Worm (Caenorhabditis elegans) whole organism, L4 larva: ENCODE data around the gene C11G6.2.

ENCODE experiments used
- D1046.2 ChIP-seq: fragments of 200-800 bp; sonication (Bioruptor generic); IDR thresholded peaks from 2 replicates; pipeline ENCODE4 v1.3.6; 2022; ENCODE audit warnings: missing genetic modification characterization, missing compliant biosample characterization
- Y75B8A.6 ChIP-seq: fragments of 200-800 bp; sonication (Bioruptor generic); IDR thresholded peaks from 2 replicates; pipeline ENCODE4 v1.3.6; 2022; ENCODE audit warnings: missing genetic modification reagents, missing genetic modification characterization, missing compliant biosample characterization
- ZK546.5 ChIP-seq, 2 experiments: sonication (generic microtip); optimal IDR thresholded peaks; 2 replicates each; lab custom pipeline; 2017; ENCODE audit warnings: missing biosample characterization in 2 of 2, missing genetic modification characterization in 2 of 2
- arid-1 ChIP-seq: fragments of 200-800 bp; sonication (Bioruptor generic); conservative IDR thresholded peaks from 2 replicates; pipeline ENCODE4 v1.3.6; 2022; ENCODE audit warnings: missing genetic modification reagents, missing genetic modification characterization, missing compliant biosample characterization
- ceh-20 ChIP-seq: fragments of 200-800 bp; sonication (Bioruptor generic); IDR thresholded peaks from 2 replicates; pipeline ENCODE4 v1.3.6; 2022; ENCODE audit warnings: missing genetic modification reagents, missing genetic modification characterization, missing compliant biosample characterization
- daf-16 ChIP-seq, 3 experiments: sonication (generic microtip); optimal IDR thresholded peaks; 2 replicates each; lab custom pipeline; 2016 to 2017; ENCODE audit warnings: missing genetic modification characterization in 3 of 3, missing genetic modification reagents in 3 of 3, mild to moderate bottlenecking in 2 of 3, missing compliant biosample characterization in 2 of 3, missing biosample characterization in 1 of 3, moderate library complexity in 1 of 3
- duxl-1 ChIP-seq: sonication (generic microtip); optimal IDR thresholded peaks from 2 replicates; lab custom pipeline; 2016; ENCODE audit warnings: mild to moderate bottlenecking, missing genetic modification characterization, moderate library complexity, missing compliant biosample characterization; ENCODE audit not compliant: poor library complexity
- fkh-10 ChIP-seq: fragments of 150-350 bp; optimal IDR thresholded peaks from 2 replicates; lab custom pipeline; 2014; ENCODE audit warnings: missing biosample characterization, missing genetic modification reagents, missing genetic modification characterization
- fos-1 ChIP-seq: fragments of 150-350 bp; optimal IDR thresholded peaks from 2 replicates; lab custom pipeline; 2014; ENCODE audit warnings: missing biosample characterization, missing genetic modification characterization
- hlh-11 ChIP-seq: fragments of 200-800 bp; sonication (Bioruptor generic); optimal IDR thresholded peaks from 2 replicates; lab custom pipeline; 2018; ENCODE audit warnings: mild to moderate bottlenecking, missing genetic modification characterization, missing compliant biosample characterization
- jun-1 ChIP-seq: fragments of 150-350 bp; optimal IDR thresholded peaks from 2 replicates; lab custom pipeline; 2014; ENCODE audit warnings: missing biosample characterization, missing genetic modification reagents, missing genetic modification characterization
- lin-1 ChIP-seq: fragments of 200-800 bp; sonication (Bioruptor generic); IDR thresholded peaks from 2 replicates; pipeline ENCODE4 v1.3.6; 2022; ENCODE audit warnings: missing genetic modification reagents, missing genetic modification characterization, missing compliant biosample characterization
- mdl-1 ChIP-seq, 2 experiments: fragments of 150-350 bp in 1 of 2; sonication (generic microtip) in 1 of 2; optimal IDR thresholded peaks; 2 replicates each; lab custom pipeline; 2014 to 2017; ENCODE audit warnings: missing biosample characterization in 2 of 2, missing genetic modification characterization in 2 of 2
- nhr-10 ChIP-seq: fragments of 150-350 bp; optimal IDR thresholded peaks from 2 replicates; lab custom pipeline; 2014; ENCODE audit warnings: missing biosample characterization, missing genetic modification characterization
- nhr-111 ChIP-seq: fragments of 200-800 bp; sonication (Bioruptor generic); optimal IDR thresholded peaks from 2 replicates; lab custom pipeline; 2018; ENCODE audit warnings: mild to moderate bottlenecking, missing genetic modification characterization, missing compliant biosample characterization
- nhr-237 ChIP-seq: sonication (generic microtip); optimal IDR thresholded peaks from 2 replicates; lab custom pipeline; 2017; ENCODE audit warnings: missing biosample characterization, missing genetic modification characterization
- nhr-28 ChIP-seq: fragments of 150-350 bp; optimal IDR thresholded peaks from 2 replicates; lab custom pipeline; 2014; ENCODE audit warnings: missing biosample characterization, missing genetic modification characterization
- pha-4 ChIP-seq, 2 experiments: fragments of 150-350 bp in 1 of 2; fragments of 200-800 bp in 1 of 2; sonication (Bioruptor generic) in 1 of 2; IDR thresholded peaks in 1 of 2; optimal IDR thresholded peaks in 1 of 2; 2 replicates each; pipeline versions ENCODE4 v1.3.6 to Lab custom; 2014 to 2022; ENCODE audit warnings: missing genetic modification characterization in 2 of 2, missing genetic modification reagents in 2 of 2, missing biosample characterization in 1 of 2, missing compliant biosample characterization in 1 of 2
- set-16 ChIP-seq: fragments of 200-800 bp; sonication (Bioruptor generic); IDR thresholded peaks from 2 replicates; pipeline ENCODE4 v1.3.6; 2022; ENCODE audit warnings: missing genetic modification reagents, missing genetic modification characterization, missing compliant biosample characterization
- snpc-1.2 ChIP-seq: fragments of 200-800 bp; sonication (Bioruptor generic); IDR thresholded peaks from 2 replicates; pipeline ENCODE4 v1.3.6; 2022; ENCODE audit warnings: missing genetic modification reagents, missing genetic modification characterization, missing compliant biosample characterization
- tag-97 ChIP-seq: fragments of 200-800 bp; sonication (Bioruptor generic); IDR thresholded peaks from 2 replicates; pipeline ENCODE4 v1.3.6; 2022; ENCODE audit warnings: missing genetic modification characterization, missing compliant biosample characterization
- tra-1 ChIP-seq: fragments of 200-800 bp; sonication (Bioruptor generic); IDR thresholded peaks from 2 replicates; pipeline ENCODE4 v1.3.6; 2022; ENCODE audit warnings: missing genetic modification reagents, missing genetic modification characterization, missing compliant biosample characterization
- unc-62 ChIP-seq, 3 experiments: fragments of 150-350 bp in 1 of 3; sonication (generic microtip); optimal IDR thresholded peaks in 2 of 3; peaks in 1 of 3; 1 replicate in 1 of 3; 2 replicates in 2 of 3; lab custom pipeline; 2014 to 2017; ENCODE audit warnings: missing biosample characterization in 3 of 3, missing genetic modification characterization in 3 of 3, missing genetic modification reagents in 3 of 3, missing genotype in 1 of 3
- zfp-3 ChIP-seq: fragments of 200-800 bp; sonication (Bioruptor generic); conservative IDR thresholded peaks from 2 replicates; pipeline ENCODE4 v1.3.6; 2022; ENCODE audit warnings: missing genetic modification reagents, missing genetic modification characterization, missing compliant biosample characterization

The C11G6.2 gene

DNA sequence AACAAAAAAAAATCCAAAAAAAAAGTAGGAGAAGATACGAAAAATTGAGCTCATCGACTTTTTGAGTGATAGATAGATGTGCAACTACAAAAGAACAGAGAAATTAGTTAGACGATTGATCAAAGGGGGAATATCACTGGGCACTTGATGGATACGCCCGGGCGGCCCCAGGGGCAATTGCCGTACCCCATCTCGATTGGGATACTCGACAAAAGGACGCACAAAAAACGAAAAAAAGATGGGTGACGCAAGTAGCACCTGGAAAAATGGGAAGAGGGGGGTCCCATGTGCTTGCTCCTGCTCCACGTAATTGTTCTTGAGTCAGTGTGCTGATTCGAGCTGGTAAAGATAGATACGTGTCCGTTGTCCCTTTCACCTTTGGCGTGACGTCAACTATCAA is 32.6 kb downstream of the C11G6.2 start:
- TF ChIP-seq set-16 (GFP tag; lab: Robert Waterston, UW) (no peak), zfp-3 (GFP tag; lab: Robert Waterston, UW) (no peak), jun-1 (tag; lab: Kevin White, UChicago) (no peak), hlh-11 (peak; percentile 31), ceh-20 (GFP tag; lab: Robert Waterston, UW) (peak; percentile 25; the same call in 1 of the 2 replicates), lin-1 (0 out of 2 replicates have a peak, but pooled peaks have one; percentile 17), fkh-10 (GFP tag; lab: Kevin White, UChicago) (peak; percentile 58)
- TF ChIP-seq, all 104 proteins: peak for 4

DNA sequence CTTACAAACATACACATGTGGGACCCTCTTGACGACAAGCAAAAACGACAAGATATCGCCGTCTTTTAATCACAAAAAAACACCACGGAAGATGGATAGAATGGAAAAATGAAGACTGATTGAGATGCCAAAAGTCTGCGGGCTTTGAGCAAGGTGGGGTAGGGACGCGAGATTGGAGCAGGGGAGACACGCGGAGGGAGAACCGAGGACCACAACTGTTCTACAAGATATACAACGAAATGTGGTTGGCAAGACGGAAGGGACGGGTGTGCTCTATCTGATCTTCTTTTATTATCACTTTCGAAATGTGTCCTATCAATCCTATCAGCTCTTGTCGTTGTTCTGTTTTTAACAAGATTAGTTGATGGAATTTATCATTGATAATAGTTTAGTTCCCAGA is 35.2 kb downstream of the C11G6.2 start:
- TF ChIP-seq unc-62 (GFP tag; optimal IDR thresholded peaks at IDR 0.05 in 1 of 2; lab: Kevin White, UChicago) (peak in 1 of 2 experiments; percentile 28), unc-62 (tag; optimal IDR thresholded peaks at IDR 0.05; lab: Kevin White, UChicago) (no peak), daf-16 (GFP tag; optimal IDR thresholded peaks at IDR 0.05; lab: Kevin White, UChicago) (peak in 1 of 2 experiments; percentile 84), daf-16 (tag; optimal IDR thresholded peaks at IDR 0.05; lab: Kevin White, UChicago) (no peak), snpc-1.2 (GFP tag; lab: Robert Waterston, UW) (no peak), ceh-20 (GFP tag; lab: Robert Waterston, UW) (no peak), fkh-10 (GFP tag; lab: Kevin White, UChicago) (peak; percentile 75)

DNA sequence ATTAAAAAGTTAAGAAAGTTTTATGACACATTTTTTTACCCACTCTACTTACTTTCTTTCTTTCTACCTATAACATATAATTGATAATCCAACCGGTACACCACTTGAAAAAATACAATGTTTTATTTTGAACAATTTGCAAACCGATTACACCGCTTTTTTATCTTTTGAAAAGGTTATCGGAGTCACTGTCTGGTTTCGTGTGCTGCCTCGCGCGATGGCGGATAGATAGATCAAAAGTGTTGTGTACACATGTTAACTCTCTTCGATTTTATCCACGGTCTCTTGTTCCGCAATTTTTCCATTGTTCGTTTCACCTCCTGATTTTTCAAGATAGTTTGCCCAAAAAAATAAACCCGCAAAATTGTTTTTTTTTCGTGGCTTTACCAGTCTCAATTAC is 38.1 kb downstream of the C11G6.2 start:
- TF ChIP-seq mdl-1 (tag; optimal IDR thresholded peaks at IDR 0.05; lab: Kevin White, UChicago) (no peak), nhr-237 (tag; lab: Kevin White, UChicago) (no peak), duxl-1 (no peak), tra-1 (GFP tag; lab: Robert Waterston, UW) (no peak), ceh-20 (GFP tag; lab: Robert Waterston, UW) (no peak), fos-1 (tag; lab: Kevin White, UChicago) (no peak), arid-1 (GFP tag; lab: Robert Waterston, UW) (no peak), pha-4 (GFP tag; IDR thresholded peaks at IDR 0.05; lab: Robert Waterston, UW) (no peak), pha-4 (tag; optimal IDR thresholded peaks at IDR 0.05; lab: Kevin White, UChicago) (no peak), nhr-28 (tag; lab: Kevin White, UChicago) (no peak), nhr-111 (no peak)
- TF ChIP-seq, all 104 proteins: peak for 0

DNA sequence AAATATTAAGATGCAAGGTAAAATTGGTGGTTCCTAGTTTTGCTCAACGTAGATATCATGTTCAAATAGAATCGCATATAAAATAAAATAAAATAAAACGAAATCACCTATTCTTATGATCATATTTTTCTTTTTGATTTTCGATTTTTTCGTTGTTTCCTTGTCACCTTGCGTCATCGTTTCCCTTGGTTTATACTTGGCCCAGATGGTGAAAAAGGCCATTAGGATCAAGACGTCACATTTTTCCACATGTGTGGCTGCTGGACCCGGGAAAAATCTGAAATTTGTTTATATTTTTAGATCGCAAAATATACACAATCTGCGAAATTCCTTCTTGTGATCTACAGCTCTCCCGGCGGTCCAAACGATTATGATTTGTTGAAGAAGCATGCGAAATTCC is 38.6 kb downstream of the C11G6.2 start, which contains the start of gene ace-1:
TSS of gene ace-1 (plus strand) at position 301 of the 400 bp plus-strand sequence.
- TF ChIP-seq fkh-10 (GFP tag; lab: Kevin White, UChicago) (peak; percentile 17), unc-62 (GFP tag; optimal IDR thresholded peaks at IDR 0.05 in 1 of 2; lab: Kevin White, UChicago) (no peak), unc-62 (tag; optimal IDR thresholded peaks at IDR 0.05; lab: Kevin White, UChicago) (no peak)

DNA sequence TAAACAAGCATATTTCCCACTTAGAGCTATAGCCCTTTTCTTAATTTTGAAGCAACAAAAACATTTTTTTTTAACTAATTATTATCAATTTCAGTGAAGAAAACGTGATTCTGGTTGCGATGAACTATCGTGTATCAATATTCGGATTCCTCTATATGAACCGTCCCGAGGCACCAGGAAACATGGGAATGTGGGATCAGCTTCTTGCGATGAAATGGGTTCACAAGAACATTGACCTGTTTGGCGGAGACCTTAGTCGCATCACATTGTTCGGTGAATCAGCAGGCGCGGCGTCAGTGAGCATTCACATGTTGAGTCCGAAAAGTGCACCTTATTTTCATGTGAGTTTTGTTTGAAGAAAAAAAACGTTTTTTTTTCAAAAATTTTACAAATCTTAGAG is 40.5 kb downstream of the C11G6.2 start:
- TF ChIP-seq tag-97 (GFP tag; lab: Robert Waterston, UW) (no peak), snpc-1.2 (GFP tag; lab: Robert Waterston, UW) (no peak), fkh-10 (GFP tag; lab: Kevin White, UChicago) (peak; percentile 28), D1046.2 (GFP tag; lab: Robert Waterston, UW) (no peak), Y75B8A.6 (GFP tag; lab: Robert Waterston, UW) (no peak), nhr-10 (tag; lab: Kevin White, UChicago) (no peak)

DNA sequence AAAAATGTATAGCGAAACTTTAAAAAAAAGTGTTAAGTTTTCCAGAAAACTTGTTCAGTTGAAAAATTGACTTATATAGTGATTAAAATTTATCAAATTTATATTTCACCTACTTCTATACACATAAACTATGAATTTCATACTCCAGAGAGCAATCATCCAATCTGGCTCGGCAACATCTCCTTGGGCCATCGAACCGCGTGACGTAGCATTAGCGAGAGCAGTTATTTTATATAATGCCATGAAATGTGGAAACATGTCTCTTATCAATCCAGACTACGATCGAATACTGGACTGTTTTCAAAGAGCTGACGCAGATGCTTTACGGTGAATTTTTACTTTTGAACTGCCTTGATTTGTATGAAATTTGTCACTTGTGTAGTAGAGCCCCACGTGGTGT is 41.0 kb downstream of the C11G6.2 start:
- no peak for TF ChIP-seq ZK546.5 (tag; optimal IDR thresholded peaks at IDR 0.05; lab: Kevin White, UChicago)
- no peak for TF ChIP-seq Y75B8A.6 (GFP tag; lab: Robert Waterston, UW)
